Worm (Caenorhabditis elegans): ENCODE data around the gene W05H9.4.
A peak's percentile ranks its signal among the peaks of the same experiment; 100 is the strongest.

Gene W05H9.4

ce11 chrX:6291632-6292031 lies 28.2 kb downstream of the W05H9.4 start, which contains the start of gene lev-9:
TSS of gene lev-9 (minus strand) at chrX:6291732.
- TF ChIP-seq hmg-4 (GFP tag; optimal IDR thresholded peaks at IDR 0.05) (no peak), hnd-1 (tag; optimal IDR thresholded peaks at IDR 0.05) (no peak), ama-1 (optimal IDR thresholded peaks at IDR 0.05) (no peak), B0310.2 (tag; optimal IDR thresholded peaks at IDR 0.05) (no peak), scrt-1 (GFP tag; IDR thresholded peaks at IDR 0.05) (no peak), sea-1 (GFP tag; conservative IDR thresholded peaks at IDR 0.05) (no peak), tbx-11 (GFP tag; IDR thresholded peaks at IDR 0.05) (no peak), ets-7 (tag; optimal IDR thresholded peaks at IDR 0.05) (no peak), ceh-36 (tag; optimal IDR thresholded peaks at IDR 0.05) (no peak), tbx-37 (GFP tag; conservative IDR thresholded peaks at IDR 0.05) (no peak), ceh-13 (GFP tag; optimal IDR thresholded peaks at IDR 0.05) (no peak), pes-1 (GFP tag; IDR thresholded peaks at IDR 0.05) (no peak), hmbx-1 (tag; optimal IDR thresholded peaks at IDR 0.05) (no peak), F13C5.2 (tag; optimal IDR thresholded peaks at IDR 0.05) (no peak), tra-4 (tag; optimal IDR thresholded peaks at IDR 0.05) (no peak), aly-1 (tag; optimal IDR thresholded peaks at IDR 0.05) (no peak), flt-1 (GFP tag; IDR thresholded peaks at IDR 0.05) (no peak)

ce11 chrX:6292143-6292542 lies 28.7 kb downstream of the W05H9.4 start:
- peak; percentile 99 for TF ChIP-seq tbx-37 (GFP tag; conservative IDR thresholded peaks at IDR 0.05)
- TF ChIP-seq pes-1 (GFP tag; IDR thresholded peaks at IDR 0.05) = peak; percentile 98
- peak; percentile 91 for TF ChIP-seq hnd-1 (tag; optimal IDR thresholded peaks at IDR 0.05)
- peak; percentile 84 for TF ChIP-seq tra-4 (tag; optimal IDR thresholded peaks at IDR 0.05)
- TF ChIP-seq scrt-1 (GFP tag; IDR thresholded peaks at IDR 0.05) = peak; percentile 97
- TF ChIP-seq hmbx-1 (tag; optimal IDR thresholded peaks at IDR 0.05) = peak; percentile 78
- peak; percentile 95 for TF ChIP-seq ceh-36 (tag; optimal IDR thresholded peaks at IDR 0.05)
- TF ChIP-seq ama-1 (optimal IDR thresholded peaks at IDR 0.05) = no peak
- peak; percentile 88 for TF ChIP-seq ets-7 (tag; optimal IDR thresholded peaks at IDR 0.05)
- peak; percentile 92 for TF ChIP-seq F13C5.2 (tag; optimal IDR thresholded peaks at IDR 0.05)
- TF ChIP-seq flt-1 (GFP tag; IDR thresholded peaks at IDR 0.05) = peak; percentile 98
- peak; percentile 92 for TF ChIP-seq aly-1 (tag; optimal IDR thresholded peaks at IDR 0.05)
- peak; percentile 97 for TF ChIP-seq tbx-11 (GFP tag; IDR thresholded peaks at IDR 0.05)
- peak; percentile 86 for TF ChIP-seq B0310.2 (tag; optimal IDR thresholded peaks at IDR 0.05)
- TF ChIP-seq sea-1 (GFP tag; conservative IDR thresholded peaks at IDR 0.05) = peak; percentile 98
- peak; percentile 98 for TF ChIP-seq hmg-4 (GFP tag; optimal IDR thresholded peaks at IDR 0.05)
- peak; percentile 85 for TF ChIP-seq ceh-13 (GFP tag; optimal IDR thresholded peaks at IDR 0.05)

- TF ChIP-seq scrt-1 (GFP tag; IDR thresholded peaks at IDR 0.05) = no peak
- no peak for TF ChIP-seq ets-7 (tag; optimal IDR thresholded peaks at IDR 0.05)
- no peak for TF ChIP-seq tbx-37 (GFP tag; conservative IDR thresholded peaks at IDR 0.05)
- no peak for TF ChIP-seq ama-1 (optimal IDR thresholded peaks at IDR 0.05)
- no peak for TF ChIP-seq F13C5.2 (tag; optimal IDR thresholded peaks at IDR 0.05)
- no peak for TF ChIP-seq hnd-1 (tag; optimal IDR thresholded peaks at IDR 0.05)
Measured at ce11 chrX:6292812-6293211, 29.4 kb downstream of the W05H9.4 start, which contains the start of gene mom-1. TSS of gene mom-1 (plus strand) at chrX:6293112.

- TF ChIP-seq aly-1 (tag; optimal IDR thresholded peaks at IDR 0.05) = no peak
- no peak; the same call in 1 of the 2 replicates for TF ChIP-seq pes-1 (GFP tag; IDR thresholded peaks at IDR 0.05)
- TF ChIP-seq tra-4 (tag; optimal IDR thresholded peaks at IDR 0.05) = peak; percentile 40
- TF ChIP-seq ama-1 (optimal IDR thresholded peaks at IDR 0.05) = no peak
- peak; percentile 1 for TF ChIP-seq ets-7 (tag; optimal IDR thresholded peaks at IDR 0.05)
- TF ChIP-seq ceh-36 (tag; optimal IDR thresholded peaks at IDR 0.05) = no peak
- TF ChIP-seq hmg-4 (GFP tag; optimal IDR thresholded peaks at IDR 0.05) = peak; percentile 92
- TF ChIP-seq hmbx-1 (tag; optimal IDR thresholded peaks at IDR 0.05) = no peak
- no peak for TF ChIP-seq tbx-11 (GFP tag; IDR thresholded peaks at IDR 0.05)
- TF ChIP-seq ceh-13 (GFP tag; optimal IDR thresholded peaks at IDR 0.05) = peak; percentile 51
- peak; percentile 70 for TF ChIP-seq flt-1 (GFP tag; IDR thresholded peaks at IDR 0.05)
- TF ChIP-seq hnd-1 (tag; optimal IDR thresholded peaks at IDR 0.05) = peak; percentile 37
- TF ChIP-seq sea-1 (GFP tag; conservative IDR thresholded peaks at IDR 0.05) = peak; percentile 63
- TF ChIP-seq tbx-37 (GFP tag; conservative IDR thresholded peaks at IDR 0.05) = peak; percentile 64; the same call in 1 of the 2 replicates
- peak; percentile 79 for TF ChIP-seq scrt-1 (GFP tag; IDR thresholded peaks at IDR 0.05)
- TF ChIP-seq F13C5.2 (tag; optimal IDR thresholded peaks at IDR 0.05) = peak; percentile 95
- TF ChIP-seq B0310.2 (tag; optimal IDR thresholded peaks at IDR 0.05) = no peak
Measured at ce11 chrX:6296402-6296844, 33.0 kb downstream of the W05H9.4 start.

- TF ChIP-seq scrt-1 (GFP tag; IDR thresholded peaks at IDR 0.05) (no peak), ceh-36 (tag; optimal IDR thresholded peaks at IDR 0.05) (no peak), ets-7 (tag; optimal IDR thresholded peaks at IDR 0.05) (no peak), B0310.2 (tag; optimal IDR thresholded peaks at IDR 0.05) (no peak), tbx-11 (GFP tag; IDR thresholded peaks at IDR 0.05) (no peak), hmg-4 (GFP tag; optimal IDR thresholded peaks at IDR 0.05) (no peak), aly-1 (tag; optimal IDR thresholded peaks at IDR 0.05) (no peak), tra-4 (tag; optimal IDR thresholded peaks at IDR 0.05) (no peak), tbx-37 (GFP tag; conservative IDR thresholded peaks at IDR 0.05) (no peak), pes-1 (GFP tag; IDR thresholded peaks at IDR 0.05) (no peak), F13C5.2 (tag; optimal IDR thresholded peaks at IDR 0.05) (no peak), hnd-1 (tag; optimal IDR thresholded peaks at IDR 0.05) (no peak), hmbx-1 (tag; optimal IDR thresholded peaks at IDR 0.05) (no peak), flt-1 (GFP tag; IDR thresholded peaks at IDR 0.05) (no peak), sea-1 (GFP tag; conservative IDR thresholded peaks at IDR 0.05) (no peak), ama-1 (optimal IDR thresholded peaks at IDR 0.05) (no peak), ceh-13 (GFP tag; optimal IDR thresholded peaks at IDR 0.05) (no peak)
Measured at ce11 chrX:6299641-6300240, 36.3 kb downstream of the W05H9.4 start, which contains the start of gene cest-16. TSS of gene cest-16 (plus strand) at chrX:6299942.

ce11 chrX:6311391-6311790 lies 47.9 kb downstream of the W05H9.4 start, which contains the start of gene npr-38:
TSS of gene npr-38 (plus strand) at chrX:6311691.
- TF ChIP-seq ama-1 (optimal IDR thresholded peaks at IDR 0.05) = no peak
- no peak for TF ChIP-seq hnd-1 (tag; optimal IDR thresholded peaks at IDR 0.05)
- TF ChIP-seq hmg-4 (GFP tag; optimal IDR thresholded peaks at IDR 0.05) = no peak
- no peak for TF ChIP-seq sea-1 (GFP tag; conservative IDR thresholded peaks at IDR 0.05)
- TF ChIP-seq aly-1 (tag; optimal IDR thresholded peaks at IDR 0.05) = no peak
- TF ChIP-seq scrt-1 (GFP tag; IDR thresholded peaks at IDR 0.05) = no peak
- no peak for TF ChIP-seq flt-1 (GFP tag; IDR thresholded peaks at IDR 0.05)
- TF ChIP-seq tra-4 (tag; optimal IDR thresholded peaks at IDR 0.05) = no peak
- no peak for TF ChIP-seq hmbx-1 (tag; optimal IDR thresholded peaks at IDR 0.05)
- no peak for TF ChIP-seq ceh-36 (tag; optimal IDR thresholded peaks at IDR 0.05)
- no peak for TF ChIP-seq pes-1 (GFP tag; IDR thresholded peaks at IDR 0.05)

All from whole organism, early embryonic.